Worm (Caenorhabditis elegans): ENCODE data around the gene selt-1.2.

selt-1.2 gene

DNA sequence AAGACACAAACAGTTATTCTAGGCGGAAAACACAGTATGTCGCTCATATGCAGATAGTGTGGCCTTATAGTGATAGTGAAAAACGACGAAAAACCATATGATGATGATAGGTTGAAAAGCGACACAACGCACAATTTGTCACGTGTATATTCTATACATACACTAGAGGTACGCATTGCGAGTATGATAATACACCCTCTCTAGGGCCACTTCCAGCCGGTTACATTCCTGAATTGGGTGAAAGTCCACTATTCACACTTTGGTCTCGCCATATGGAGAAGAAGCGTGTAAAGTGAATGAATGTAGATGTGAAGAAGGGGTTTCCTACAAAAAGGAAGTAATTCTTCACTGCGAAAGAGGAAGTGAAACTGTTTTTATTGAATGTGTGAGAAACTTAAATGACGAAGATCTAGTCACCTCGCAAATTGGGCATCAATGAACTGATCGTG lies 17.7 kb downstream of the selt-1.2 start (continued):
- TF ChIP-seq somi-1 (GFP tag; optimal IDR thresholded peaks at IDR 0.05): no peak
- TF ChIP-seq dpff-1 (tag; optimal IDR thresholded peaks at IDR 0.05): no peak
- TF ChIP-seq ceh-27 (GFP tag; optimal IDR thresholded peaks at IDR 0.05): no peak
- TF ChIP-seq tbp1 (GFP tag; optimal IDR thresholded peaks at IDR 0.05): peak; percentile 5
- no peak for TF ChIP-seq F55B11.4 (tag; optimal IDR thresholded peaks at IDR 0.05; ENCODE audit: borderline replicate concordance, insufficient read depth)
- no peak for TF ChIP-seq lsl-1 (GFP tag; optimal IDR thresholded peaks at IDR 0.05)
- TF ChIP-seq unc-130 (GFP tag; optimal IDR thresholded peaks at IDR 0.05): no peak
- TF ChIP-seq madf-8 (GFP tag; conservative IDR thresholded peaks at IDR 0.05): no peak
- TF ChIP-seq let-607 (tag; optimal IDR thresholded peaks at IDR 0.05): no peak
- TF ChIP-seq hsf-1 (GFP tag; IDR thresholded peaks at IDR 0.05): no peak
- TF ChIP-seq nfya-1 (tag; optimal IDR thresholded peaks at IDR 0.05; ENCODE audit: borderline replicate concordance, insufficient read depth): no peak
- no peak for TF ChIP-seq cebp-1 (GFP tag; IDR thresholded peaks at IDR 0.05)
- TF ChIP-seq cebp-1 (tag; optimal IDR thresholded peaks at IDR 0.05): peak; percentile 38
- TF ChIP-seq lir-1 (GFP tag; conservative IDR thresholded peaks at IDR 0.05): no peak
- TF ChIP-seq nfyb-1 (GFP tag; IDR thresholded peaks at IDR 0.05): no peak
- TF ChIP-seq madf-3 (GFP tag; IDR thresholded peaks at IDR 0.05): no peak
- TF ChIP-seq ztf-3 (GFP tag; optimal IDR thresholded peaks at IDR 0.05): no peak
- TF ChIP-seq Y95B8A.8 (GFP tag; IDR thresholded peaks at IDR 0.05): no peak
- no peak for TF ChIP-seq nfya-2 (GFP tag; IDR thresholded peaks at IDR 0.05)
- no peak for TF ChIP-seq snpc-3.4 (tag; optimal IDR thresholded peaks at IDR 0.05)
- no peak for TF ChIP-seq K11D2.4 (GFP tag; IDR thresholded peaks at IDR 0.05)
- TF ChIP-seq ceh-58 (GFP tag; IDR thresholded peaks at IDR 0.05): no peak
- TF ChIP-seq T07F8.4 (tag; optimal IDR thresholded peaks at IDR 0.05): no peak
- no peak for TF ChIP-seq F10E7.11 (tag; optimal IDR thresholded peaks at IDR 0.05)
- peak; percentile 51 for TF ChIP-seq atf-7 (tag; optimal IDR thresholded peaks at IDR 0.05)
- peak; percentile 29 for TF ChIP-seq ztf-22 (GFP tag; optimal IDR thresholded peaks at IDR 0.05)
- TF ChIP-seq F33H1.4 (GFP tag; IDR thresholded peaks at IDR 0.05): no peak
- no peak for TF ChIP-seq hrde-1 (tag; optimal IDR thresholded peaks at IDR 0.05; ENCODE audit: borderline replicate concordance)
- no peak for TF ChIP-seq nhr-90 (tag; optimal IDR thresholded peaks at IDR 0.05)
- no peak for TF ChIP-seq lag-1 (GFP tag; IDR thresholded peaks at IDR 0.05)
- TF ChIP-seq dox-1 (GFP tag; IDR thresholded peaks at IDR 0.05): peak; percentile 15; the same call in 1 of the 2 replicates
- no peak for TF ChIP-seq C17E4.6 (GFP tag; IDR thresholded peaks at IDR 0.05)
- TF ChIP-seq rec-8 (tag; optimal IDR thresholded peaks at IDR 0.05): no peak
- no peak for TF ChIP-seq T26A5.8 (tag; optimal IDR thresholded peaks at IDR 0.05)
- peak; percentile 18 for TF ChIP-seq lin-40 (tag; optimal IDR thresholded peaks at IDR 0.05)

- TF ChIP-seq K11D2.4 (GFP tag; IDR thresholded peaks at IDR 0.05): 0 out of 2 replicates have a peak, but pooled peaks have one; percentile 24
- TF ChIP-seq ceh-58 (GFP tag; IDR thresholded peaks at IDR 0.05): no peak
- TF ChIP-seq rec-8 (tag; optimal IDR thresholded peaks at IDR 0.05): no peak
- no peak for TF ChIP-seq ceh-100 (GFP tag; IDR thresholded peaks at IDR 0.05)
- 0 out of 2 replicates have a peak, but pooled peaks have one; percentile 19 for TF ChIP-seq Y53G8AR.9 (GFP tag; conservative IDR thresholded peaks at IDR 0.05)
- no peak for TF ChIP-seq unc-62 (GFP tag; optimal IDR thresholded peaks at IDR 0.05)
- no peak for TF ChIP-seq fkh-3 (tag; optimal IDR thresholded peaks at IDR 0.05)
- TF ChIP-seq mel-28 (tag; optimal IDR thresholded peaks at IDR 0.05; ENCODE audit: borderline replicate concordance): no peak
- TF ChIP-seq attf-5 (GFP tag; optimal IDR thresholded peaks at IDR 0.05): no peak
- peak; percentile 26 for TF ChIP-seq somi-1 (GFP tag; optimal IDR thresholded peaks at IDR 0.05)
- TF ChIP-seq ceh-91 (GFP tag; IDR thresholded peaks at IDR 0.05): no peak
These were observed 19.5 kb downstream of the selt-1.2 start for ce11 chrV:10727651-10728050.
